Worm (Caenorhabditis elegans) whole organism, L4/young adult: ENCODE data around the gene M151.10.

ENCODE experiments used
- dao-5 ChIP-seq: sonication (generic microtip); optimal IDR thresholded peaks from 2 replicates; lab custom pipeline; 2016; ENCODE audit warnings: missing genotype, missing genetic modification characterization, moderate library complexity, missing compliant biosample characterization
- him-1 ChIP-seq: sonication (generic microtip); optimal IDR thresholded peaks from 2 replicates; lab custom pipeline; 2016; ENCODE audit warnings: missing genotype, missing genetic modification reagents, missing genetic modification characterization, missing compliant biosample characterization

- TF ChIP-seq him-1 (tag; lab: Kevin White, UChicago) = no peak
- no peak for TF ChIP-seq dao-5 (tag; lab: Kevin White, UChicago)
Observed at ce11 chrII:3669315-3669714, 29.2 kb upstream of the M151.10 start, which contains the start of gene srx-97.
